Fruit fly (Drosophila melanogaster) whole organism, embryonic: Measurements from ENCODE around the gene CG34297.
A peak's percentile ranks its signal among the peaks of the same experiment; 100 is the strongest.

Experiments
- CG11504 ChIP-seq: fragments of 200-800 bp; sonication (Bioruptor generic); optimal IDR thresholded peaks from 3 replicates; lab custom pipeline; 2019; ENCODE audit warnings: missing biosample characterization, mild to moderate bottlenecking, missing genetic modification characterization, moderate library complexity
- CG11695 ChIP-seq: fragments of 200-800 bp; sonication (Bioruptor generic); IDR thresholded peaks from 3 replicates; pipeline ENCODE4 v1.3.6; 2022; ENCODE audit warnings: missing biosample characterization, missing genetic modification characterization
- CG12744 ChIP-seq: fragments of 200-800 bp; sonication (Bioruptor generic); optimal IDR thresholded peaks from 2 replicates; lab custom pipeline; 2016; ENCODE audit warnings: missing biosample characterization, missing genetic modification characterization
- CG12942 ChIP-seq: fragments of 200-800 bp; sonication (Bioruptor generic); optimal IDR thresholded peaks from 3 replicates; lab custom pipeline; 2016; ENCODE audit warnings: missing biosample characterization, missing genetic modification characterization
- CG13287 ChIP-seq: fragments of 200-800 bp; sonication (Bioruptor generic); IDR thresholded peaks from 2 replicates; pipeline ENCODE4 v1.3.6; 2022; ENCODE audit warnings: missing biosample characterization, missing genetic modification characterization; ENCODE audit not compliant: partially characterized antibody
- CG14014 ChIP-seq: fragments of 200-800 bp; sonication (Bioruptor generic); IDR thresholded peaks from 2 replicates; pipeline ENCODE4 v1.3.6; 2022; ENCODE audit warnings: missing biosample characterization, missing genetic modification characterization
- CG1647 ChIP-seq: fragments of 200-800 bp; sonication (Bioruptor generic); optimal IDR thresholded peaks from 3 replicates; lab custom pipeline; 2016; ENCODE audit warnings: missing biosample characterization, missing genetic modification characterization
- CG1792 ChIP-seq: fragments of 200-800 bp; sonication (Bioruptor generic); optimal IDR thresholded peaks from 2 replicates; lab custom pipeline; 2016; ENCODE audit warnings: missing biosample characterization, missing genetic modification characterization
- CG2120 ChIP-seq: fragments of 200-800 bp; sonication (Bioruptor generic); optimal IDR thresholded peaks from 3 replicates; lab custom pipeline; 2016; ENCODE audit warnings: missing biosample characterization, missing genetic modification characterization
- CG2712 ChIP-seq: fragments of 200-800 bp; optimal IDR thresholded peaks from 3 replicates; lab custom pipeline; 2019; ENCODE audit warnings: missing biosample characterization, mild to moderate bottlenecking, missing genetic modification characterization, moderate library complexity
- CG32772 ChIP-seq: fragments of 200-800 bp; sonication (Bioruptor generic); IDR thresholded peaks from 2 replicates; pipeline ENCODE4 v1.3.6; 2022; ENCODE audit warnings: missing biosample characterization, missing genetic modification characterization
- CG3726 ChIP-seq: fragments of 200-800 bp; sonication (Bioruptor generic); IDR thresholded peaks from 3 replicates; pipeline ENCODE4, ENCODE4 v1.3.6; 2022; ENCODE audit warnings: missing biosample characterization, missing genetic modification characterization
- CG4282 ChIP-seq: fragments of 200-800 bp; sonication (Bioruptor generic); optimal IDR thresholded peaks from 2 replicates; lab custom pipeline; 2016; ENCODE audit warnings: missing biosample characterization, missing genetic modification characterization
- CG4820 ChIP-seq: fragments of 200-800 bp; sonication (Bioruptor generic); optimal IDR thresholded peaks from 3 replicates; lab custom pipeline; 2016; ENCODE audit warnings: missing biosample characterization, missing genetic modification characterization
- CG4854 ChIP-seq: fragments of 200-800 bp; sonication (Bioruptor generic); optimal IDR thresholded peaks from 2 replicates; lab custom pipeline; 2016; ENCODE audit warnings: missing biosample characterization, missing genetic modification characterization, inconsistent platforms
- CG8359 ChIP-seq: fragments of 200-800 bp; sonication (Bioruptor generic); optimal IDR thresholded peaks from 2 replicates; lab custom pipeline; 2017; ENCODE audit warnings: missing biosample characterization, mild to moderate bottlenecking, missing genetic modification characterization, borderline replicate concordance
- CG8924 ChIP-seq: fragments of 200-800 bp; optimal IDR thresholded peaks from 3 replicates; lab custom pipeline; 2019; ENCODE audit warnings: missing biosample characterization, mild to moderate bottlenecking, missing genetic modification characterization, moderate library complexity
- CTCF ChIP-seq: fragments of 200-800 bp; sonication (Bioruptor generic); optimal IDR thresholded peaks from 2 replicates; lab custom pipeline; 2017; ENCODE audit warnings: missing biosample characterization, mild to moderate bottlenecking, missing genetic modification characterization, moderate library complexity
- Dad ChIP-seq: fragments of 200-800 bp; sonication (Bioruptor generic); optimal IDR thresholded peaks from 3 replicates; lab custom pipeline; 2016; ENCODE audit warnings: missing biosample characterization, missing genetic modification characterization
- Dref ChIP-seq: fragments of 200-800 bp; sonication (Bioruptor generic); IDR thresholded peaks from 2 replicates; pipeline ENCODE4 v1.3.6; 2022; ENCODE audit warnings: missing biosample characterization, missing genetic modification characterization
- GATAe ChIP-seq: fragments of 200-800 bp; sonication (Bioruptor generic); conservative IDR thresholded peaks from 2 replicates; pipeline ENCODE4 v1.3.6; 2022; ENCODE audit warnings: missing biosample characterization, missing genetic modification characterization
- HLH4C ChIP-seq: fragments of 200-800 bp; sonication (Bioruptor generic); IDR thresholded peaks from 3 replicates; pipeline ENCODE4 v1.3.6; 2022; ENCODE audit warnings: missing biosample characterization, missing genetic modification characterization; ENCODE audit not compliant: partially characterized antibody
- Hr3 ChIP-seq: fragments of 200-800 bp; sonication (Bioruptor generic); optimal IDR thresholded peaks from 3 replicates; lab custom pipeline; 2016; ENCODE audit warnings: missing biosample characterization, missing genetic modification characterization
- Max ChIP-seq: fragments of 200-800 bp; sonication (Bioruptor generic); optimal IDR thresholded peaks from 2 replicates; lab custom pipeline; 2016; ENCODE audit warnings: missing biosample characterization, mild to moderate bottlenecking, missing genetic modification characterization
- Ravus ChIP-seq: fragments of 200-800 bp; sonication (Bioruptor generic); IDR thresholded peaks from 2 replicates; pipeline ENCODE4 v1.3.6; 2022; ENCODE audit warnings: missing biosample characterization, missing genetic modification characterization
- Sox100B ChIP-seq: fragments of 200-800 bp; sonication (Bioruptor generic); optimal IDR thresholded peaks from 3 replicates; lab custom pipeline; 2018; ENCODE audit warnings: missing biosample characterization, mild to moderate bottlenecking, missing genetic modification characterization
- Sry-δ ChIP-seq: fragments of 200-800 bp; sonication (Bioruptor generic); optimal IDR thresholded peaks from 2 replicates; lab custom pipeline; 2016; ENCODE audit warnings: missing biosample characterization, missing genetic modification characterization
- TFAM ChIP-seq: fragments of 200-800 bp; sonication (Bioruptor generic); optimal IDR thresholded peaks from 2 replicates; lab custom pipeline; 2017; ENCODE audit warnings: missing biosample characterization, missing genetic modification characterization, inconsistent platforms
- Trl ChIP-seq, 3 experiments: fragments of >200 bp in 2 of 3; fragments of 200-800 bp in 1 of 3; sonication (Bioruptor generic) in 1 of 3; optimal IDR thresholded peaks; 2 replicates in 1 of 3; 3 replicates in 2 of 3; lab custom pipeline; 2016 to 2017; ENCODE audit warnings: missing biosample characterization in 1 of 3, missing genetic modification characterization in 1 of 3
- bab2 ChIP-seq: fragments of 200-800 bp; sonication (Bioruptor generic); optimal IDR thresholded peaks from 2 replicates; lab custom pipeline; 2016; ENCODE audit warnings: missing biosample characterization, missing genetic modification characterization
- cas ChIP-seq: fragments of 200-800 bp; sonication (Bioruptor generic); IDR thresholded peaks from 2 replicates; pipeline ENCODE4 v1.3.6; 2022; ENCODE audit warnings: missing biosample characterization, missing genetic modification characterization
- cg ChIP-seq: fragments of 200-800 bp; sonication (Bioruptor generic); optimal IDR thresholded peaks from 3 replicates; lab custom pipeline; 2019; ENCODE audit warnings: missing biosample characterization, mild to moderate bottlenecking, missing genetic modification characterization, moderate library complexity
- ewg ChIP-seq: fragments of 200-800 bp; sonication (Bioruptor generic); optimal IDR thresholded peaks from 3 replicates; lab custom pipeline; 2017; ENCODE audit warnings: mild to moderate bottlenecking, missing biosample characterization, missing genetic modification reagents, missing genetic modification characterization
- fd64A ChIP-seq: fragments of 200-800 bp; sonication (Bioruptor generic); optimal IDR thresholded peaks from 3 replicates; lab custom pipeline; 2018; ENCODE audit warnings: missing biosample characterization, mild to moderate bottlenecking, missing genetic modification characterization
- gcm2 ChIP-seq: fragments of 200-800 bp; sonication (Bioruptor generic); optimal IDR thresholded peaks from 2 replicates; lab custom pipeline; 2016; ENCODE audit warnings: missing biosample characterization, missing genetic modification characterization
- h ChIP-seq: fragments of >200 bp; optimal IDR thresholded peaks from 2 replicates; lab custom pipeline; 2017
- hb ChIP-seq: fragments of 200-800 bp; sonication (Bioruptor generic); IDR thresholded peaks from 3 replicates; pipeline ENCODE4 v1.3.6; 2022; ENCODE audit warnings: missing biosample characterization, missing genetic modification characterization; ENCODE audit not compliant: partially characterized antibody
- ind ChIP-seq: fragments of 200-800 bp; sonication (Bioruptor generic); optimal IDR thresholded peaks from 3 replicates; lab custom pipeline; 2016; ENCODE audit warnings: missing biosample characterization, missing genetic modification characterization
- lbe ChIP-seq: fragments of 200-800 bp; sonication (Bioruptor generic); optimal IDR thresholded peaks from 2 replicates; lab custom pipeline; 2016; ENCODE audit warnings: missing biosample characterization, mild to moderate bottlenecking, missing genetic modification characterization
- mam ChIP-seq: fragments of 200-800 bp; sonication (Bioruptor generic); optimal IDR thresholded peaks from 3 replicates; lab custom pipeline; 2016; ENCODE audit warnings: missing biosample characterization, missing genetic modification characterization
- nerfin-1 ChIP-seq: fragments of 200-800 bp; sonication (Bioruptor generic); optimal IDR thresholded peaks from 3 replicates; lab custom pipeline; 2019; ENCODE audit warnings: missing biosample characterization, mild to moderate bottlenecking, missing genetic modification characterization, moderate library complexity
- pfk ChIP-seq: fragments of 200-800 bp; sonication (Bioruptor generic); optimal IDR thresholded peaks from 2 replicates; lab custom pipeline; 2018; ENCODE audit warnings: missing biosample characterization, mild to moderate bottlenecking, missing genetic modification characterization, moderate library complexity
- pzg ChIP-seq: fragments of 200-800 bp; sonication (Bioruptor generic); optimal IDR thresholded peaks from 3 replicates; lab custom pipeline; 2018; ENCODE audit warnings: missing biosample characterization, mild to moderate bottlenecking, missing genetic modification characterization, moderate library complexity
- row ChIP-seq: fragments of 200-800 bp; sonication (Bioruptor generic); IDR thresholded peaks from 3 replicates; pipeline ENCODE4 v1.3.6; 2022; ENCODE audit warnings: missing biosample characterization, missing genetic modification characterization
- slbo ChIP-seq: fragments of 200-800 bp; sonication (Bioruptor generic); IDR thresholded peaks from 2 replicates; pipeline ENCODE4 v1.3.6; 2022; ENCODE audit warnings: missing biosample characterization, missing genetic modification characterization
- tap ChIP-seq: fragments of 200-800 bp; optimal IDR thresholded peaks from 3 replicates; lab custom pipeline; 2019; ENCODE audit warnings: missing biosample characterization, mild to moderate bottlenecking, missing genetic modification characterization, moderate library complexity
- tgo ChIP-seq: fragments of 200-800 bp; sonication (Bioruptor generic); IDR thresholded peaks from 3 replicates; pipeline ENCODE4 v1.3.6; 2022; ENCODE audit warnings: missing biosample characterization, missing genetic modification characterization
- tx ChIP-seq: fragments of 200-800 bp; sonication (Bioruptor generic); optimal IDR thresholded peaks from 2 replicates; lab custom pipeline; 2016; ENCODE audit warnings: missing biosample characterization, missing genetic modification characterization
- unpg ChIP-seq: fragments of 200-800 bp; sonication (Bioruptor generic); optimal IDR thresholded peaks from 3 replicates; lab custom pipeline; 2018; ENCODE audit warnings: missing biosample characterization, mild to moderate bottlenecking, missing genetic modification characterization, moderate library complexity
- vfl ChIP-seq: fragments of 200-800 bp; sonication (Bioruptor generic); optimal IDR thresholded peaks from 2 replicates; lab custom pipeline; 2016; ENCODE audit warnings: missing biosample characterization, missing genetic modification characterization
- zfh1 ChIP-seq: fragments of 200-800 bp; sonication (Bioruptor generic); IDR thresholded peaks from 3 replicates; pipeline ENCODE4 v1.3.6; 2022; ENCODE audit warnings: missing biosample characterization, missing genetic modification characterization

The CG34297 gene

dm6 chr3R:6762794-6763407 lies 15.1 kb upstream of the CG34297 start (continued):
- no peak for TF ChIP-seq pfk (GFP tag; lab: Kevin White, UChicago)
- peak; percentile 70; the same call in 2 of the 3 replicates for TF ChIP-seq tgo (GFP tag; lab: Robert Waterston, UW)
- no peak for TF ChIP-seq CTCF (GFP tag; lab: Kevin White, UChicago)
- peak; percentile 57 for TF ChIP-seq bab2
- peak; percentile 51 for TF ChIP-seq slbo (GFP tag; lab: Robert Waterston, UW)
- peak; percentile 86 for TF ChIP-seq Hr3 (GFP tag; lab: Kevin White, UChicago)
- peak; percentile 7 for TF ChIP-seq fd64A
- TF ChIP-seq lbe, result peak; percentile 41
- TF ChIP-seq CG32772, result peak; percentile 72
- TF ChIP-seq CG8359, result peak; percentile 79
- peak; percentile 98 for TF ChIP-seq CG2712
- peak; percentile 84 for TF ChIP-seq nerfin-1 (tag; lab: Kevin White, UChicago)
- TF ChIP-seq mam (GFP tag; lab: Kevin White, UChicago), result no peak
- peak; percentile 82 for TF ChIP-seq CG11695 (GFP tag; lab: Robert Waterston, UW)
- no peak for TF ChIP-seq Trl (optimal IDR thresholded peaks at IDR 0.05; lab: Kevin White, UChicago)
- peak; percentile 70 for TF ChIP-seq Trl (GFP tag; optimal IDR thresholded peaks at IDR 0.05; lab: Kevin White, UChicago)
- TF ChIP-seq CG1647, result no peak
- TF ChIP-seq tx, result no peak
- TF ChIP-seq ind (GFP tag; lab: Kevin White, UChicago), result peak; percentile 53
- peak; percentile 96 for TF ChIP-seq CG8924 (tag; lab: Kevin White, UChicago)
- peak; percentile 89 for TF ChIP-seq CG4820
- no peak for TF ChIP-seq h
- TF ChIP-seq Sry-δ (GFP tag; lab: Kevin White, UChicago), result no peak
- TF ChIP-seq CG12942 (GFP tag; lab: Kevin White, UChicago), result peak; percentile 55
- no peak; the same call in 1 of the 2 replicates for TF ChIP-seq Ravus (GFP tag; lab: Robert Waterston, UW)
- peak; percentile 20 for TF ChIP-seq CG4854 (GFP tag; lab: Kevin White, UChicago)
- TF ChIP-seq CG4282 (GFP tag; lab: Kevin White, UChicago), result no peak
- no peak for TF ChIP-seq CG14014
- no peak for TF ChIP-seq CG2120 (GFP tag; lab: Kevin White, UChicago)
- TF ChIP-seq row (GFP tag; lab: Robert Waterston, UW), result peak; percentile 80
- TF ChIP-seq GATAe (GFP tag; lab: Robert Waterston, UW), result no peak
- no peak; the same call in 2 of the 3 replicates for TF ChIP-seq CG3726 (GFP tag; lab: Robert Waterston, UW)
- no peak for TF ChIP-seq Dref (GFP tag; lab: Robert Waterston, UW)
- TF ChIP-seq pzg, result no peak
- peak; percentile 90 for TF ChIP-seq Sox100B
- peak; percentile 15 for TF ChIP-seq Dad (GFP tag; lab: Kevin White, UChicago)
- TF ChIP-seq CG1792, result peak; percentile 35
- no peak for TF ChIP-seq HLH4C (GFP tag; lab: Robert Waterston, UW)
- no peak for TF ChIP-seq cas (GFP tag; lab: Robert Waterston, UW)
- peak; percentile 63 for TF ChIP-seq Max (GFP tag; lab: Kevin White, UChicago)
- TF ChIP-seq TFAM (GFP tag; lab: Kevin White, UChicago), result peak; percentile 24
- no peak for TF ChIP-seq CG13287 (GFP tag; lab: Robert Waterston, UW)
- TF ChIP-seq tap (tag; lab: Kevin White, UChicago), result peak; percentile 59
- peak; percentile 64 for TF ChIP-seq cg (GFP tag; lab: Kevin White, UChicago)
- peak; percentile 87 for TF ChIP-seq CG11504 (tag; lab: Kevin White, UChicago)
- TF ChIP-seq CG12744 (GFP tag; lab: Kevin White, UChicago), result no peak
- TF ChIP-seq vfl (GFP tag; lab: Kevin White, UChicago), result peak; percentile 4
- TF ChIP-seq zfh1 (GFP tag; lab: Robert Waterston, UW), result peak; percentile 70
- TF ChIP-seq unpg (GFP tag; lab: Kevin White, UChicago), result peak; percentile 89
- peak; percentile 60 for TF ChIP-seq ewg (GFP tag; lab: Kevin White, UChicago)
- TF ChIP-seq hb (GFP tag; lab: Robert Waterston, UW), result no peak
- TF ChIP-seq gcm2 (GFP tag; lab: Kevin White, UChicago), result no peak
